Worm (Caenorhabditis elegans): ENCODE data around the gene bre-5.

bre-5 gene

ce11 chrIV:12051049-12051792 lies at the start of gene bre-5, which contains the start of gene spt-5:
Gene bre-5 (minus strand): TSS chrIV:12051215.
Gene spt-5 (plus strand): TSS chrIV:12051491.
- TF ChIP-seq fax-1 (tag; optimal IDR thresholded peaks at IDR 0.05) (no peak), nhr-232 (tag; optimal IDR thresholded peaks at IDR 0.05) (no peak), npax-4 (tag; optimal IDR thresholded peaks at IDR 0.05) (no peak), pha-2 (tag; optimal IDR thresholded peaks at IDR 0.05) (no peak), pag-3 (tag; optimal IDR thresholded peaks at IDR 0.05; ENCODE audit: borderline replicate concordance) (no peak), pqm-1 (tag; optimal IDR thresholded peaks at IDR 0.05) (no peak), pros-1 (tag; optimal IDR thresholded peaks at IDR 0.05) (no peak), nfya-1 (tag; optimal IDR thresholded peaks at IDR 0.05) (no peak), odd-2 (tag; optimal IDR thresholded peaks at IDR 0.05) (no peak), lim-6 (tag; optimal IDR thresholded peaks at IDR 0.05) (no peak), unc-55 (GFP tag; optimal IDR thresholded peaks at IDR 0.05) (no peak), hlh-15 (tag; optimal IDR thresholded peaks at IDR 0.05) (no peak), ceh-30 (tag; optimal IDR thresholded peaks at IDR 0.05) (no peak), ttx-3 (tag; optimal IDR thresholded peaks at IDR 0.05) (no peak), tbx-2 (tag; optimal IDR thresholded peaks at IDR 0.05) (no peak), elt-2 (tag; optimal IDR thresholded peaks at IDR 0.05) (no peak)

- TF ChIP-seq K09A11.1 (tag; optimal IDR thresholded peaks at IDR 0.05; ENCODE audit: insufficient read depth) = no peak
Measured at ce11 chrIV:12096479-12096878, 45.5 kb upstream of the bre-5 start, which contains the start of gene mon-2. Gene mon-2 (plus strand): TSS chrIV:12096779.

- peak; percentile 10 for TF ChIP-seq ceh-31 (tag; optimal IDR thresholded peaks at IDR 0.05)
- peak; percentile 16 for TF ChIP-seq zip-5 (tag; optimal IDR thresholded peaks at IDR 0.05)
- peak; percentile 47 for TF ChIP-seq ceh-48 (tag; optimal IDR thresholded peaks at IDR 0.05)
- TF ChIP-seq nhr-11 (tag; optimal IDR thresholded peaks at IDR 0.05) = no peak
- TF ChIP-seq mec-3 (tag; optimal IDR thresholded peaks at IDR 0.05; ENCODE audit: borderline replicate concordance) = no peak
- TF ChIP-seq pax-1 (tag; optimal IDR thresholded peaks at IDR 0.05) = no peak
- TF ChIP-seq Y22D7AL.16 (tag; optimal IDR thresholded peaks at IDR 0.05) = no peak
Measured at ce11 chrIV:12093819-12094218, 42.8 kb upstream of the bre-5 start, which contains the start of gene F11A10.5. Gene F11A10.5 (plus strand): TSS chrIV:12094119.

DNA sequence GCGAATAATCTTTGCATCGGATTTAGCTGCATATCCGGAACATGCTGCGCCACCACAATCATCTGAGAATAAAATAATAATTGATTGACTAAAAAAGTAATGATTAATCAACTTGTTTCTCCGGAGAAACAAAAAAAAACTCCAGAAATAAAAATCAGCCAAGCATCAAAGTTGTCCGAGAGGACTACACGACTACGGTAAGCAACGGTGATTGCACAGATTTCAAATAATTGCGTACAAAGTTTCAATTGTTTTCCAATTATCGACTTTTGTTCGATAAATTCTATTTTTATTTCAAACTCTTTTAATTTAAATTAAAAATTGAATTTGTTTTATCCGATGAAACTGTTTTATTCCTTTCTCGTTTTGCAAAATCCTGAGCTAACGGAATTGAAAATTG lies 42.4 kb upstream of the bre-5 start, which contains the start of gene cpsf-4:
Gene cpsf-4, minus strand, starts transcription at position 62 of the 400 bp plus-strand sequence.
- no peak for TF ChIP-seq gmeb-2 (tag; optimal IDR thresholded peaks at IDR 0.05)

- TF ChIP-seq ama-1 (optimal IDR thresholded peaks at IDR 0.05) = no peak
Measured at ce11 chrIV:12092113-12092512, 41.1 kb upstream of the bre-5 start, which contains the start of gene mig-32. Gene mig-32 (minus strand): TSS chrIV:12092213.

DNA sequence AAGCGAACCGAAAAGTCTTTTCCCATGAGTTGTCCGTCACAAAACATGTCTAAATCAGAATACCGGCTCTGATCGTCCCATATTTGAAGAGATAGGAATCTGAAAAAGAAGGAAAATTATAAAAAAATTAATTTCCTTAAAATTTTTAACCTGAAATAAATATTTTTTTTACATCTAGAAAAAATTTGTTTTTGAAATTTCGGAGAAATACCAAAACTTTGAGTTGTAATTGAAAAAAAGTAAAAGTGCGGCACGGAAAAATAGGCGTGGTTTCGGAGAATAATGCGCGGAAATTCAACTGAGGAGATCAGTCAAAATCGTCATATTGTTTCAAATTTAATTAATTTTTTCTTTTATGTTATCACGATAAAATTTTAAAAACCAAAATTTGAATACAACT lies 38.5 kb upstream of the bre-5 start, which contains the start of gene F11A10.6:
Gene F11A10.6, minus strand, starts transcription at position 101 of the 400 bp plus-strand sequence.
- TF ChIP-seq hlh-15 (tag; optimal IDR thresholded peaks at IDR 0.05) (no peak), F13H6.1 (tag; optimal IDR thresholded peaks at IDR 0.05) (no peak), nhr-11 (tag; optimal IDR thresholded peaks at IDR 0.05) (no peak), fax-1 (tag; optimal IDR thresholded peaks at IDR 0.05) (no peak), ceh-14 (tag; optimal IDR thresholded peaks at IDR 0.05) (no peak), ceh-9 (tag; optimal IDR thresholded peaks at IDR 0.05) (no peak), sox-2 (GFP tag; IDR thresholded peaks at IDR 0.05) (no peak), zip-5 (tag; optimal IDR thresholded peaks at IDR 0.05) (no peak), ceh-34 (tag; optimal IDR thresholded peaks at IDR 0.05) (no peak), tbx-7 (tag; optimal IDR thresholded peaks at IDR 0.05) (no peak), ahr-1 (tag; optimal IDR thresholded peaks at IDR 0.05) (no peak), che-1 (tag; optimal IDR thresholded peaks at IDR 0.05) (no peak), eyg-1 (tag; optimal IDR thresholded peaks at IDR 0.05) (no peak), fkh-10 (GFP tag; optimal IDR thresholded peaks at IDR 0.05) (no peak), C38D4.7 (GFP tag; optimal IDR thresholded peaks at IDR 0.05) (no peak), odd-2 (tag; optimal IDR thresholded peaks at IDR 0.05) (no peak), dve-1 (tag; optimal IDR thresholded peaks at IDR 0.05) (no peak)
